Fruit fly (Drosophila melanogaster): ENCODE measurements around the gene CG5892.
A peak's percentile ranks its signal among the peaks of the same experiment; 100 is the strongest.

Gene CG5892

dm6 chr3R:21218733-21219165, 23.7 kb upstream of the CG5892 start, which contains the start of the genes Smyd5 and Oga:
Gene Smyd5, minus strand, starts transcription at chr3R:21218791.
Gene Oga, plus strand, starts transcription at chr3R:21219077.
- TF ChIP-seq dmrt93B (GFP tag; optimal IDR thresholded peaks at IDR 0.05) (no peak), tai (GFP tag; optimal IDR thresholded peaks at IDR 0.05) (no peak), sage (GFP tag; optimal IDR thresholded peaks at IDR 0.05) (no peak), OdsH (GFP tag; optimal IDR thresholded peaks at IDR 0.05) (no peak), jim (GFP tag; optimal IDR thresholded peaks at IDR 0.05) (no peak), Hnf4 (GFP tag; optimal IDR thresholded peaks at IDR 0.05) (no peak), rgr (GFP tag; optimal IDR thresholded peaks at IDR 0.05) (no peak), sv (GFP tag; optimal IDR thresholded peaks at IDR 0.05) (peak; percentile 15), pan (optimal IDR thresholded peaks at IDR 0.05) (no peak), Dfd (GFP tag; optimal IDR thresholded peaks at IDR 0.05) (no peak), GATAd (GFP tag; optimal IDR thresholded peaks at IDR 0.05) (no peak), N (GFP tag; optimal IDR thresholded peaks at IDR 0.05) (no peak), h (GFP tag; optimal IDR thresholded peaks at IDR 0.05) (no peak), Rel (GFP tag; optimal IDR thresholded peaks at IDR 0.05) (no peak), Rel (tag; optimal IDR thresholded peaks at IDR 0.05) (no peak), Mio (GFP tag; optimal IDR thresholded peaks at IDR 0.05) (peak; percentile 14), HLH106 (tag; optimal IDR thresholded peaks at IDR 0.05) (peak; percentile 14), Myc (optimal IDR thresholded peaks at IDR 0.05) (peak; percentile 70), Jra (GFP tag; optimal IDR thresholded peaks at IDR 0.05) (no peak), br (GFP tag; optimal IDR thresholded peaks at IDR 0.05) (no peak), dl (GFP tag; optimal IDR thresholded peaks at IDR 0.05; ENCODE audit: insufficient read depth in 1 of 2, partially characterized antibody in 2 of 2) (no peak), Abd-B (GFP tag; optimal IDR thresholded peaks at IDR 0.05) (no peak), lola (GFP tag; optimal IDR thresholded peaks at IDR 0.05) (no peak), psq (GFP tag; optimal IDR thresholded peaks at IDR 0.05) (peak; percentile 27), ey (GFP tag; optimal IDR thresholded peaks at IDR 0.05) (peak; percentile 23), Sp1 (GFP tag; optimal IDR thresholded peaks at IDR 0.05) (peak; percentile 2), woc (GFP tag; optimal IDR thresholded peaks at IDR 0.05) (no peak), Dif (GFP tag; optimal IDR thresholded peaks at IDR 0.05; ENCODE audit: partially characterized antibody) (no peak), dsf (GFP tag; optimal IDR thresholded peaks at IDR 0.05; ENCODE audit: borderline replicate concordance) (no peak), Hr78 (GFP tag; optimal IDR thresholded peaks at IDR 0.05) (no peak), CG9705 (GFP tag; optimal IDR thresholded peaks at IDR 0.05) (no peak), fru (GFP tag; optimal IDR thresholded peaks at IDR 0.05) (no peak), foxo (GFP tag; optimal IDR thresholded peaks at IDR 0.05) (peak in 1 of 2 experiments; percentile 29), CrebA (GFP tag; optimal IDR thresholded peaks at IDR 0.05; ENCODE audit: borderline replicate concordance) (no peak), Vsx2 (GFP tag; optimal IDR thresholded peaks at IDR 0.05; ENCODE audit: partially characterized antibody) (no peak), brk (GFP tag; optimal IDR thresholded peaks at IDR 0.05) (no peak), usp (GFP tag; optimal IDR thresholded peaks at IDR 0.05) (no peak), CG32264 (GFP tag; optimal IDR thresholded peaks at IDR 0.05) (no peak), Hr83 (GFP tag; optimal IDR thresholded peaks at IDR 0.05; ENCODE audit: poor library complexity, severe bottlenecking) (no peak)

- TF ChIP-seq CG9705 (GFP tag; optimal IDR thresholded peaks at IDR 0.05) (peak; percentile 65), dsf (GFP tag; optimal IDR thresholded peaks at IDR 0.05; ENCODE audit: borderline replicate concordance) (no peak), Myc (optimal IDR thresholded peaks at IDR 0.05) (peak; percentile 79), Mio (GFP tag; optimal IDR thresholded peaks at IDR 0.05) (no peak), rgr (GFP tag; optimal IDR thresholded peaks at IDR 0.05) (peak; percentile 79), OdsH (GFP tag; optimal IDR thresholded peaks at IDR 0.05) (no peak), Abd-B (GFP tag; optimal IDR thresholded peaks at IDR 0.05) (no peak), brk (GFP tag; optimal IDR thresholded peaks at IDR 0.05) (no peak), sage (GFP tag; optimal IDR thresholded peaks at IDR 0.05) (no peak), psq (GFP tag; optimal IDR thresholded peaks at IDR 0.05) (peak; percentile 35), Hnf4 (GFP tag; optimal IDR thresholded peaks at IDR 0.05) (no peak), dmrt93B (GFP tag; optimal IDR thresholded peaks at IDR 0.05) (no peak), Hr78 (GFP tag; optimal IDR thresholded peaks at IDR 0.05) (no peak), tai (GFP tag; optimal IDR thresholded peaks at IDR 0.05) (no peak), CG32264 (GFP tag; optimal IDR thresholded peaks at IDR 0.05) (no peak), h (GFP tag; optimal IDR thresholded peaks at IDR 0.05) (peak; percentile 73), ey (GFP tag; optimal IDR thresholded peaks at IDR 0.05) (peak; percentile 50), woc (GFP tag; optimal IDR thresholded peaks at IDR 0.05) (no peak), GATAd (GFP tag; optimal IDR thresholded peaks at IDR 0.05) (no peak), N (GFP tag; optimal IDR thresholded peaks at IDR 0.05) (peak; percentile 48), Hr83 (GFP tag; optimal IDR thresholded peaks at IDR 0.05; ENCODE audit: poor library complexity, severe bottlenecking) (peak; percentile 90), CrebA (GFP tag; optimal IDR thresholded peaks at IDR 0.05; ENCODE audit: borderline replicate concordance) (no peak), br (GFP tag; optimal IDR thresholded peaks at IDR 0.05) (peak; percentile 47), jim (GFP tag; optimal IDR thresholded peaks at IDR 0.05) (no peak), dl (GFP tag; optimal IDR thresholded peaks at IDR 0.05; ENCODE audit: insufficient read depth in 1 of 2, partially characterized antibody in 2 of 2) (no peak), Vsx2 (GFP tag; optimal IDR thresholded peaks at IDR 0.05; ENCODE audit: partially characterized antibody) (no peak), usp (GFP tag; optimal IDR thresholded peaks at IDR 0.05) (no peak), sv (GFP tag; optimal IDR thresholded peaks at IDR 0.05) (peak; percentile 71), fru (GFP tag; optimal IDR thresholded peaks at IDR 0.05) (peak; percentile 7), Jra (GFP tag; optimal IDR thresholded peaks at IDR 0.05) (no peak), Dfd (GFP tag; optimal IDR thresholded peaks at IDR 0.05) (no peak), pan (optimal IDR thresholded peaks at IDR 0.05) (no peak), Rel (GFP tag; optimal IDR thresholded peaks at IDR 0.05) (no peak), Rel (tag; optimal IDR thresholded peaks at IDR 0.05) (peak; percentile 46), Dif (GFP tag; optimal IDR thresholded peaks at IDR 0.05; ENCODE audit: partially characterized antibody) (peak; percentile 21), Sp1 (GFP tag; optimal IDR thresholded peaks at IDR 0.05) (peak; percentile 36), HLH106 (tag; optimal IDR thresholded peaks at IDR 0.05) (peak; percentile 51), lola (GFP tag; optimal IDR thresholded peaks at IDR 0.05) (no peak), foxo (GFP tag; optimal IDR thresholded peaks at IDR 0.05) (peak in 1 of 2 experiments; percentile 63)
These were observed 18.9 kb upstream of the CG5892 start, which contains the start of the genes CG3337 and Nelf-A for dm6 chr3R:21223453-21224057. Gene CG3337, minus strand, starts transcription at chr3R:21223584. Gene Nelf-A, plus strand, starts transcription at chr3R:21223704.
